Worm (Caenorhabditis elegans) whole organism, L4 larva: ENCODE data around the gene T24E12.13.

ENCODE experiments used
- F26F4.8 ChIP-seq: fragments of 200-800 bp; sonication (Bioruptor generic); conservative IDR thresholded peaks from 2 replicates; pipeline ENCODE4 v1.3.6; 2022; ENCODE audit warnings: missing genetic modification characterization, missing compliant biosample characterization
- F37D6.2 ChIP-seq: sonication (generic microtip); optimal IDR thresholded peaks from 2 replicates; lab custom pipeline; 2016; ENCODE audit warnings: mild to moderate bottlenecking, missing genetic modification characterization, missing compliant biosample characterization
- F49E8.2 ChIP-seq: sonication (generic microtip); optimal IDR thresholded peaks from 2 replicates; lab custom pipeline; 2016; ENCODE audit warnings: missing compliant biosample characterization, mild to moderate bottlenecking, missing genetic modification characterization, borderline replicate concordance
- R02D3.7 ChIP-seq: fragments of 150-350 bp; sonication (generic microtip); optimal IDR thresholded peaks from 3 replicates; lab custom pipeline; 2014; ENCODE audit warnings: missing biosample characterization, missing genetic modification characterization
- T20F7.1 ChIP-seq: fragments of 200-800 bp; sonication (Bioruptor generic); optimal IDR thresholded peaks from 2 replicates; lab custom pipeline; 2018; ENCODE audit warnings: mild to moderate bottlenecking, missing genetic modification characterization, missing compliant biosample characterization
- T26A8.4 ChIP-seq: fragments of 200-800 bp; sonication (Bioruptor generic); IDR thresholded peaks from 2 replicates; pipeline ENCODE4 v1.3.6; 2022; ENCODE audit warnings: missing genetic modification characterization, missing compliant biosample characterization
- Y105C5A.15 ChIP-seq: fragments of 200-800 bp; sonication (Bioruptor generic); IDR thresholded peaks from 2 replicates; pipeline ENCODE4 v1.3.6; 2022; ENCODE audit warnings: missing genetic modification characterization, missing compliant biosample characterization
- Y48G9A.11 ChIP-seq: fragments of 200-800 bp; sonication (Bioruptor generic); IDR thresholded peaks from 2 replicates; pipeline ENCODE4 v1.3.6; 2022; ENCODE audit warnings: missing genetic modification reagents, missing genetic modification characterization, missing compliant biosample characterization
- Y5F2A.4 ChIP-seq: fragments of 200-800 bp; sonication (Bioruptor generic); optimal IDR thresholded peaks from 2 replicates; lab custom pipeline; 2018; ENCODE audit warnings: mild to moderate bottlenecking, missing genetic modification characterization, missing compliant biosample characterization
- Y75B8A.6 ChIP-seq: fragments of 200-800 bp; sonication (Bioruptor generic); IDR thresholded peaks from 2 replicates; pipeline ENCODE4 v1.3.6; 2022; ENCODE audit warnings: missing genetic modification reagents, missing genetic modification characterization, missing compliant biosample characterization
- aha-1 ChIP-seq: fragments of 150-350 bp; peaks from one replicate; lab custom pipeline; 2014; ENCODE audit warnings: missing biosample characterization, missing genetic modification characterization
- attf-4 ChIP-seq: sonication (generic microtip); optimal IDR thresholded peaks from 3 replicates; lab custom pipeline; 2017; ENCODE audit warnings: missing biosample characterization, missing genetic modification characterization
- ceh-28 ChIP-seq: fragments of 150-350 bp; optimal IDR thresholded peaks from 2 replicates; lab custom pipeline; 2014; ENCODE audit warnings: missing biosample characterization, missing genetic modification reagents, missing genetic modification characterization
- ces-1 ChIP-seq: fragments of 150-350 bp; sonication (generic microtip); optimal IDR thresholded peaks from 4 replicates; lab custom pipeline; 2014; ENCODE audit warnings: missing biosample characterization, missing genetic modification reagents, missing genetic modification characterization
- cey-2 ChIP-seq: sonication (generic microtip); optimal IDR thresholded peaks from 3 replicates; lab custom pipeline; 2017; ENCODE audit warnings: missing genetic modification characterization, mild to moderate bottlenecking, missing compliant biosample characterization, antibody characterized with exemption, borderline replicate concordance; ENCODE audit not compliant: insufficient read depth
- ctbp-1 ChIP-seq: fragments of 200-800 bp; sonication (Bioruptor generic); IDR thresholded peaks from 2 replicates; pipeline ENCODE4 v1.3.6; 2022; ENCODE audit warnings: missing genetic modification reagents, missing genetic modification characterization, missing compliant biosample characterization
- daf-12 ChIP-seq: fragments of 150-350 bp; optimal IDR thresholded peaks from 2 replicates; lab custom pipeline; 2014; ENCODE audit warnings: missing biosample characterization, missing genetic modification reagents, missing genetic modification characterization
- dmd-6 ChIP-seq: fragments of 200-800 bp; sonication (Bioruptor generic); IDR thresholded peaks from 2 replicates; pipeline ENCODE4 v1.3.6; 2022; ENCODE audit warnings: missing genetic modification reagents, missing genetic modification characterization, missing compliant biosample characterization
- dve-1 ChIP-seq: sonication (generic microtip); optimal IDR thresholded peaks from 2 replicates; lab custom pipeline; 2017; ENCODE audit warnings: antibody characterized with exemption, mild to moderate bottlenecking, missing genetic modification characterization, missing compliant biosample characterization; ENCODE audit not compliant: insufficient read depth
- hif-1 ChIP-seq, 2 experiments: sonication (generic microtip); optimal IDR thresholded peaks; 2 replicates each; lab custom pipeline; 2016 to 2017; ENCODE audit warnings: missing compliant biosample characterization in 2 of 2, missing genetic modification characterization in 2 of 2, missing genetic modification reagents in 2 of 2, missing genotype in 2 of 2, mild to moderate bottlenecking in 1 of 2
- hlh-11 ChIP-seq: fragments of 200-800 bp; sonication (Bioruptor generic); optimal IDR thresholded peaks from 2 replicates; lab custom pipeline; 2018; ENCODE audit warnings: mild to moderate bottlenecking, missing genetic modification characterization, missing compliant biosample characterization
- lin-13 ChIP-seq: fragments of 150-350 bp; optimal IDR thresholded peaks from 2 replicates; lab custom pipeline; 2014; ENCODE audit warnings: missing biosample characterization, missing genetic modification reagents, missing genetic modification characterization
- lin-39 ChIP-seq: fragments of 150-350 bp; optimal IDR thresholded peaks from 2 replicates; lab custom pipeline; 2014; ENCODE audit warnings: missing biosample characterization, missing genetic modification reagents, missing genetic modification characterization
- lir-3 ChIP-seq: sonication (generic microtip); optimal IDR thresholded peaks from 2 replicates; lab custom pipeline; 2016; ENCODE audit warnings: mild to moderate bottlenecking, missing genetic modification characterization, missing compliant biosample characterization
- madf-5 ChIP-seq, 2 experiments: fragments of 200-800 bp; sonication (Bioruptor generic); IDR thresholded peaks; 2 replicates each; pipeline ENCODE4 v1.3.6; 2022; ENCODE audit warnings: missing compliant biosample characterization in 2 of 2, missing genetic modification characterization in 2 of 2
- mes-2 ChIP-seq: sonication (generic microtip); optimal IDR thresholded peaks from 2 replicates; lab custom pipeline; 2016; ENCODE audit warnings: missing genotype, mild to moderate bottlenecking, missing genetic modification characterization, missing compliant biosample characterization; ENCODE audit not compliant: poor library complexity, severe bottlenecking
- mxl-2 ChIP-seq: fragments of 200-800 bp; sonication (Bioruptor generic); conservative IDR thresholded peaks from 2 replicates; pipeline ENCODE4 v1.3.6; 2022; ENCODE audit warnings: missing genetic modification reagents, missing genetic modification characterization, missing compliant biosample characterization
- mxl-3 ChIP-seq: fragments of 200-800 bp; sonication (Bioruptor generic); optimal IDR thresholded peaks from 2 replicates; lab custom pipeline; 2018; ENCODE audit warnings: mild to moderate bottlenecking, missing genetic modification characterization, missing compliant biosample characterization
- nhr-10 ChIP-seq: fragments of 150-350 bp; optimal IDR thresholded peaks from 2 replicates; lab custom pipeline; 2014; ENCODE audit warnings: missing biosample characterization, missing genetic modification characterization
- nhr-102 ChIP-seq: sonication (generic microtip); optimal IDR thresholded peaks from 2 replicates; lab custom pipeline; 2016; ENCODE audit warnings: mild to moderate bottlenecking, missing genetic modification characterization, moderate library complexity, missing compliant biosample characterization
- nhr-111 ChIP-seq: fragments of 200-800 bp; sonication (Bioruptor generic); optimal IDR thresholded peaks from 2 replicates; lab custom pipeline; 2018; ENCODE audit warnings: mild to moderate bottlenecking, missing genetic modification characterization, missing compliant biosample characterization
- nhr-28 ChIP-seq: fragments of 150-350 bp; optimal IDR thresholded peaks from 2 replicates; lab custom pipeline; 2014; ENCODE audit warnings: missing biosample characterization, missing genetic modification characterization
- nhr-41 ChIP-seq: fragments of 200-800 bp; sonication (Bioruptor generic); IDR thresholded peaks from 2 replicates; pipeline ENCODE4 v1.3.6; 2022; ENCODE audit warnings: missing genetic modification reagents, missing genetic modification characterization, missing compliant biosample characterization
- nhr-42 ChIP-seq: fragments of 200-800 bp; sonication (Bioruptor generic); IDR thresholded peaks from 2 replicates; pipeline ENCODE4 v1.3.6; 2022; ENCODE audit warnings: missing genetic modification characterization, missing compliant biosample characterization
- pha-4 ChIP-seq, 2 experiments: fragments of 150-350 bp in 1 of 2; fragments of 200-800 bp in 1 of 2; sonication (Bioruptor generic) in 1 of 2; IDR thresholded peaks in 1 of 2; optimal IDR thresholded peaks in 1 of 2; 2 replicates each; pipeline versions ENCODE4 v1.3.6 to Lab custom; 2014 to 2022; ENCODE audit warnings: missing genetic modification characterization in 2 of 2, missing genetic modification reagents in 2 of 2, missing biosample characterization in 1 of 2, missing compliant biosample characterization in 1 of 2
- saeg-2 ChIP-seq: fragments of 200-800 bp; sonication (Bioruptor generic); IDR thresholded peaks from 2 replicates; pipeline ENCODE4 v1.3.6; 2022; ENCODE audit warnings: missing genetic modification reagents, missing genetic modification characterization, missing compliant biosample characterization
- spr-1 ChIP-seq: sonication (generic microtip); optimal IDR thresholded peaks from 2 replicates; lab custom pipeline; 2016; ENCODE audit warnings: mild to moderate bottlenecking, missing genetic modification characterization, missing compliant biosample characterization
- tag-97 ChIP-seq: fragments of 200-800 bp; sonication (Bioruptor generic); IDR thresholded peaks from 2 replicates; pipeline ENCODE4 v1.3.6; 2022; ENCODE audit warnings: missing genetic modification characterization, missing compliant biosample characterization
- unc-62 ChIP-seq, 3 experiments: fragments of 150-350 bp in 1 of 3; sonication (generic microtip); optimal IDR thresholded peaks in 2 of 3; peaks in 1 of 3; 1 replicate in 1 of 3; 2 replicates in 2 of 3; lab custom pipeline; 2014 to 2017; ENCODE audit warnings: missing biosample characterization in 3 of 3, missing genetic modification characterization in 3 of 3, missing genetic modification reagents in 3 of 3, missing genotype in 1 of 3
- zag-1 ChIP-seq: fragments of 150-350 bp; optimal IDR thresholded peaks from 2 replicates; lab custom pipeline; 2014; ENCODE audit warnings: missing biosample characterization, missing genetic modification characterization

Gene T24E12.13

DNA sequence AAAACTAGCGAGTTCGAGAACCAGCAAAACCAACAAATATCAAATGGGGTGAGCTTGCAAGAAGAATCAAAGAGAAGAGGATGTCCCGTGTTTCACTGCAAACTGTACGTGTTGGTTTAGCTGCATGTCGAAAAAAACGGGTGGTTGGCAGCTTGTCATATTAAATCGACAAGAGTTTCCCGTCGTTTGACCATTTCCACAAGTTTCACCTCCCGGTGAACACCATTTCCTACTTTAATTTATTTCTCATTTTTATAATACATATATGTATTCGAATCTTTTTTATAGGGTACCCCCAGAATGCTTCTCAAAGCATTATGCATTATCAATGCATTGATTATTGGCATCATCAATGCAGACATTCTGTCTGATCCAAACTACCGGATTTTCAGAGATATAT, 8.1 kb downstream of the T24E12.13 start, which contains the start of gene Y8A9A.2:
Gene Y8A9A.2 (plus strand): TSS at position 301 of the 400 bp plus-strand sequence.
- no peak for TF ChIP-seq madf-5 (GFP tag; IDR thresholded peaks at IDR 0.05; lab: Robert Waterston, UW)
- no peak for TF ChIP-seq F37D6.2 (tag; lab: Kevin White, UChicago)
- no peak for TF ChIP-seq Y48G9A.11 (GFP tag; lab: Robert Waterston, UW)
- TF ChIP-seq nhr-28 (tag; lab: Kevin White, UChicago), result no peak
- no peak for TF ChIP-seq nhr-111 (GFP tag; lab: Kevin White, UChicago)
- no peak for TF ChIP-seq mxl-2 (GFP tag; lab: Robert Waterston, UW)
- TF ChIP-seq ceh-28 (tag; lab: Kevin White, UChicago), result no peak
- no peak for TF ChIP-seq T20F7.1 (GFP tag; lab: Kevin White, UChicago)
- no peak for TF ChIP-seq mxl-3 (GFP tag; lab: Kevin White, UChicago)
- TF ChIP-seq attf-4 (tag; lab: Kevin White, UChicago), result no peak
- TF ChIP-seq nhr-42 (GFP tag; lab: Robert Waterston, UW), result no peak

DNA sequence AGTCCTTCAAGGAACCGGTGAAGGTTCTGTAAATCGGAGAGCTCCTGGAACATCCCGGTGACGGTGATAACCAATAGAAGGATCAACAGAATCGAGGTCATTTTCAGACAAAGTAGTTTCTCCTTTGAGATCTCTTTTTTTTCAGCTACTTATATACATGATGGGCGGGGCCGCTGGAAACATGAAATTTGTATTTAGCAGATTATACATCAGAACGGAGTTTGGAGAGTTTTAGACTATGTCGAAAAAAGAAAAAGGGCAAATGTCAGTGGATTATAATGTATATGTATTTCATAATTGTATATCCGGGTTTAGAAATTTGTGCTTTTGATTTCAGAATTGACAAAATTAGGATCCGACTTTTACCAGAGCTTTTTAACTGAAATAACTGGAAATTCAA, 16.0 kb downstream of the T24E12.13 start, which contains the start of gene ins-32:
Gene ins-32 (minus strand): TSS at position 101 of the 400 bp plus-strand sequence.
- no peak for TF ChIP-seq zag-1 (tag; lab: Kevin White, UChicago)
- no peak for TF ChIP-seq nhr-42 (GFP tag; lab: Robert Waterston, UW)
- no peak for TF ChIP-seq mes-2 (tag; lab: Kevin White, UChicago)
- no peak for TF ChIP-seq Y105C5A.15 (GFP tag; lab: Robert Waterston, UW)
- TF ChIP-seq ctbp-1 (GFP tag; lab: Robert Waterston, UW), result no peak
- TF ChIP-seq nhr-41 (GFP tag; lab: Robert Waterston, UW), result no peak
- no peak for TF ChIP-seq F26F4.8
- no peak for TF ChIP-seq Y75B8A.6 (GFP tag; lab: Robert Waterston, UW)
- no peak for TF ChIP-seq T26A8.4 (GFP tag; lab: Robert Waterston, UW)
- no peak for TF ChIP-seq lir-3 (tag; lab: Kevin White, UChicago)
- TF ChIP-seq aha-1 (tag; lab: Kevin White, UChicago), result no peak
- no peak for TF ChIP-seq spr-1 (tag; lab: Kevin White, UChicago)
- TF ChIP-seq ces-1 (GFP tag; lab: Kevin White, UChicago), result no peak
- no peak for TF ChIP-seq F37D6.2 (tag; lab: Kevin White, UChicago)
- no peak for TF ChIP-seq dve-1 (tag; lab: Kevin White, UChicago)
- TF ChIP-seq saeg-2, result no peak
- TF ChIP-seq, all 104 proteins: peak for 0

DNA sequence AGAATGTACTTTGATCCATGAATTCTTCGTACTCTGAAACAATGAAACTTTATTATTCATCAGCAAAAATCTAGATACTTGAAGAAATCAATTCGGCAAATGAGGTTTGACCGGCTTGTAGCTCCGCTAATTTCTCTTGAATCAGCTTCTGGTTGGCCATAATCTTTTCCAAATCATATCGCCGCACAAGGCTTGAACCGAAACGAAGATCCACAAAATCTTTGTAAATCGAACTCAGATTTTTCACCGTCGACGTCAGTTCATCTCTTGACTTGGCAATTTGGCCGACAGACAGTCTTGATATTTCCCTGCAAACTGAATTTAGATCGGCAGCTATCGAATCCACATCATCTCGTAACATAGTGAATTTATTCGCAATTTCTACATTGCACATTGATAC, 18.3 kb downstream of the T24E12.13 start:
- TF ChIP-seq unc-62 (GFP tag; optimal IDR thresholded peaks at IDR 0.05 in 1 of 2; lab: Kevin White, UChicago) (peak in 1 of 2 experiments; percentile 96), unc-62 (tag; optimal IDR thresholded peaks at IDR 0.05; lab: Kevin White, UChicago) (no peak), F49E8.2 (no peak)

DNA sequence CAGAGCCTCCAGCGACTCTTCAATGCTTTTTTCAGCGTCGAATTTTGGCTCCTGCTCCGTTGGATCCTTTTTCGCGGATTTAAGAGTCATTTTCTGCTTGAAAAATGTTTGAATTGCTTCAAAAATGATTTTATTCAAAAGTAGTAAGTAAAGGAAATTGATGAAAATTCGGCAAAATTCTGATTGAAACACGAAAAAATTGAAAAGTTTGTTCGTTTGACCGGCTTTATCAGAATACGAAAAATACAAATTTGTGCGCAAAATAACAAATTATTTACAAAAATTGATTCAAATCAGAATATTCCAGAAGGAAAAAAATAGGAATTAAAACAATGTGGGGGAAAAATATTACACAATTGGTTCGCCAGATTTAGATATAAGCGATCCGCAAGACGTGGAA, 19.7 kb downstream of the T24E12.13 start, which contains the start of gene F54D10.4:
Gene F54D10.4 (minus strand): TSS at position 101 of the 400 bp plus-strand sequence.
- TF ChIP-seq nhr-10 (tag; lab: Kevin White, UChicago) (no peak), aha-1 (tag; lab: Kevin White, UChicago) (peak; percentile 82)

DNA sequence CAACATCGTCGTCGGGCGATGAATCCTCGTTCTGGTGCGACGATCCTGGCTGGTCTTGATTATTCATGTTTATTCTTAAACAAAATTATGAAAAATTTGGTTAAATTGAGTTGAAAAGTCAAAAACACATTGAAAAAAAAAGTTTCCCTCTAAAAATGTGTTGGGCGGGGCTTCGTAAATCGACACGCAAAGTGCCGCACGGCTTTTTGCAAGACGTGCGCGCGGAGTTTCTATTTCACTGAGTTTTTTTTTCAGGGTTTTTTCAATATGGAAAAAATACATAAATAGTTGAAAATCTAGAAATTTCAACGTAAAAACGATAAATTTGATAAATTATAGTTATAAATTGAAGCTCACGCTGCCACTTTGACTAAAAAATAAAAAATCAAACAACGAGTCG, 20.9 kb downstream of the T24E12.13 start, which contains the start of gene F54D10.5:
Gene F54D10.5 (minus strand): TSS at position 74 of the 400 bp plus-strand sequence.
- TF ChIP-seq dve-1 (tag; lab: Kevin White, UChicago), result no peak
- TF ChIP-seq mes-2 (tag; lab: Kevin White, UChicago), result peak; percentile 91
- no peak for TF ChIP-seq zag-1 (tag; lab: Kevin White, UChicago)
- TF ChIP-seq lir-3 (tag; lab: Kevin White, UChicago), result no peak
- TF ChIP-seq dmd-6 (GFP tag; lab: Robert Waterston, UW), result no peak
- no peak for TF ChIP-seq daf-12 (tag; lab: Kevin White, UChicago)
- no peak for TF ChIP-seq F37D6.2 (tag; lab: Kevin White, UChicago)
- TF ChIP-seq pha-4 (GFP tag; IDR thresholded peaks at IDR 0.05; lab: Robert Waterston, UW), result peak; percentile 35; the same call in 1 of the 2 replicates
- no peak for TF ChIP-seq pha-4 (tag; optimal IDR thresholded peaks at IDR 0.05; lab: Kevin White, UChicago)
- peak; percentile 63 for TF ChIP-seq T26A8.4 (GFP tag; lab: Robert Waterston, UW)
- TF ChIP-seq lin-39 (tag; lab: Kevin White, UChicago), result no peak
- TF ChIP-seq hif-1 (tag; optimal IDR thresholded peaks at IDR 0.05; lab: Kevin White, UChicago), result peak in 1 of 2 experiments; percentile 18
- peak; percentile 35 for TF ChIP-seq hlh-11 (tag; lab: Kevin White, UChicago)
- no peak for TF ChIP-seq Y5F2A.4 (GFP tag; lab: Kevin White, UChicago)
- no peak for TF ChIP-seq cey-2 (tag; lab: Kevin White, UChicago)
- peak; percentile 95 for TF ChIP-seq R02D3.7 (tag; lab: Kevin White, UChicago)
- TF ChIP-seq lin-13 (GFP tag; lab: Kevin White, UChicago), result peak; percentile 31
- TF ChIP-seq nhr-102 (tag; lab: Kevin White, UChicago), result no peak
- no peak for TF ChIP-seq tag-97
